Fruit fly (Drosophila melanogaster): ENCODE results near the gene Nmd3.
A peak's percentile ranks its signal among the peaks of the same experiment; 100 is the strongest.

Gene Nmd3

dm6 chrX:2145690-2146470 lies 38.6 kb downstream of the Nmd3 start (continued):
- TF ChIP-seq esg (GFP tag; conservative IDR thresholded peaks at IDR 0.05) (0 out of 2 replicates have a peak, but pooled peaks have one; percentile 35), CG10274 (GFP tag; optimal IDR thresholded peaks at IDR 0.05) (no peak), Hsf (GFP tag; optimal IDR thresholded peaks at IDR 0.05) (no peak), CG8089 (GFP tag; optimal IDR thresholded peaks at IDR 0.05) (no peak), usp (GFP tag; optimal IDR thresholded peaks at IDR 0.05) (no peak), Hmr (GFP tag; optimal IDR thresholded peaks at IDR 0.05) (peak; percentile 36), ranshi (GFP tag; IDR thresholded peaks at IDR 0.05) (no peak), CG2889 (GFP tag; IDR thresholded peaks at IDR 0.05) (no peak), Lim3 (GFP tag; IDR thresholded peaks at IDR 0.05) (no peak), gce (GFP tag; IDR thresholded peaks at IDR 0.05) (no peak), Gsc (GFP tag; IDR thresholded peaks at IDR 0.05) (no peak), repo (GFP tag; optimal IDR thresholded peaks at IDR 0.05) (peak; percentile 5), trem (tag; optimal IDR thresholded peaks at IDR 0.05) (no peak), CG11085 (GFP tag; IDR thresholded peaks at IDR 0.05) (no peak), CG32532 (GFP tag; IDR thresholded peaks at IDR 0.05) (no peak), tgo (GFP tag; IDR thresholded peaks at IDR 0.05) (no peak; the same call in 2 of the 3 replicates), CG6683 (GFP tag; optimal IDR thresholded peaks at IDR 0.05) (no peak), CG12236 (GFP tag; optimal IDR thresholded peaks at IDR 0.05) (no peak), Meics (GFP tag; optimal IDR thresholded peaks at IDR 0.05) (peak; percentile 60), pita (GFP tag; optimal IDR thresholded peaks at IDR 0.05) (no peak), sqz (GFP tag; optimal IDR thresholded peaks at IDR 0.05) (no peak), CG32767 (GFP tag; IDR thresholded peaks at IDR 0.05) (no peak), ro (GFP tag; IDR thresholded peaks at IDR 0.05) (no peak), YL-1 (GFP tag; optimal IDR thresholded peaks at IDR 0.05) (no peak), Dref (GFP tag; IDR thresholded peaks at IDR 0.05) (no peak), ab (GFP tag; optimal IDR thresholded peaks at IDR 0.05) (no peak), Sry-δ (GFP tag; optimal IDR thresholded peaks at IDR 0.05) (peak; percentile 86), CG17802 (tag; optimal IDR thresholded peaks at IDR 0.05) (no peak), CG14014 (GFP tag; IDR thresholded peaks at IDR 0.05) (peak; percentile 27; the same call in 1 of the 2 replicates), CG1602 (GFP tag; optimal IDR thresholded peaks at IDR 0.05) (no peak), ap (GFP tag; IDR thresholded peaks at IDR 0.05) (no peak), gem (tag; optimal IDR thresholded peaks at IDR 0.05) (peak; percentile 53), stc (GFP tag; IDR thresholded peaks at IDR 0.05) (no peak), h (optimal IDR thresholded peaks at IDR 0.05) (no peak), eyg (GFP tag; optimal IDR thresholded peaks at IDR 0.05) (peak; percentile 9), H2.0 (GFP tag; IDR thresholded peaks at IDR 0.05) (no peak; the same call in 1 of the 2 replicates), CG12104 (GFP tag; optimal IDR thresholded peaks at IDR 0.05) (no peak), MBD-R2 (GFP tag; IDR thresholded peaks at IDR 0.05) (no peak; the same call in none of the 2 replicates), CG11504 (tag; optimal IDR thresholded peaks at IDR 0.05) (peak; percentile 47), run (tag; optimal IDR thresholded peaks at IDR 0.05) (no peak), eve (GFP tag; optimal IDR thresholded peaks at IDR 0.05) (no peak), salm (tag; optimal IDR thresholded peaks at IDR 0.05) (no peak), CG11696 (GFP tag; IDR thresholded peaks at IDR 0.05) (no peak), kni (GFP tag; optimal IDR thresholded peaks at IDR 0.05) (peak; percentile 55), otp (GFP tag; IDR thresholded peaks at IDR 0.05) (no peak), MESR4 (GFP tag; optimal IDR thresholded peaks at IDR 0.05) (no peak), CG18476 (GFP tag; optimal IDR thresholded peaks at IDR 0.05) (peak; percentile 33), dysf (GFP tag; IDR thresholded peaks at IDR 0.05) (peak; percentile 49; the same call in 2 of the 3 replicates), CG7928 (GFP tag; optimal IDR thresholded peaks at IDR 0.05) (no peak), ara (GFP tag; IDR thresholded peaks at IDR 0.05) (no peak; the same call in 1 of the 2 replicates), CG6272 (GFP tag; IDR thresholded peaks at IDR 0.05) (peak; percentile 59; the same call in 1 of the 2 replicates), abd-A (tag; optimal IDR thresholded peaks at IDR 0.05) (no peak)

Measured in whole organism, embryonic.